Worm (Caenorhabditis elegans) whole organism, mixed stage, embryonic: Measurements from ENCODE around the gene R02F2.8.

Source experiments
- lin-13 ChIP-seq: fragments of 150-350 bp; optimal IDR thresholded peaks from 2 replicates; lab custom pipeline; 2014; ENCODE audit warnings: missing biosample characterization, missing genetic modification characterization
- nhr-237 ChIP-seq: fragments of 150-350 bp; optimal IDR thresholded peaks from 2 replicates; lab custom pipeline; 2014; ENCODE audit warnings: missing biosample characterization, missing genetic modification characterization
- unc-62 ChIP-seq: fragments of 150-350 bp; optimal IDR thresholded peaks from 2 replicates; lab custom pipeline; 2014; ENCODE audit warnings: missing biosample characterization, missing genetic modification reagents, missing genetic modification characterization

DNA sequence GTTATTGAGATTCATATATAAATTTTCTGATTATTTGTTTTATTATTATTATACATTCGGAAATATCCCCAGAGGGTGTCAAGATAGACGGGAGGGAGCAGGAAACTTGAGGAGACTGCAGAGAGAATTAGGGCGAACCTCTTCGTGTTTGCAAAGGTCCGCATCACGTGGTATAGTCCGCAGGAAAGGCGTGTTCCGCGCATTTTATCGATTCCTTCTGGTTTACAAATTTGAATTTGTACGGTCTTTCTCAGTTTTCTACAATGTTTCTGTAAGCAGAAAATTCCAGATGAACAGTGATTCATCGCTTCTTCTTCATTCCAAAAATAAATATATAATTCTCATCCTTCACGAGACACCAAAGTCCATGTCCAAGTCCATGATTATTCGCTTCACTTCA is 4.9 kb upstream of the R02F2.8 start:
- TF ChIP-seq unc-62 (GFP tag; lab: Kevin White, UChicago): no peak
- no peak for TF ChIP-seq lin-13 (tag; lab: Kevin White, UChicago)
- TF ChIP-seq nhr-237 (tag; lab: Kevin White, UChicago): no peak
